Worm (Caenorhabditis elegans): Measurements from ENCODE around the gene glb-1.

DNA sequence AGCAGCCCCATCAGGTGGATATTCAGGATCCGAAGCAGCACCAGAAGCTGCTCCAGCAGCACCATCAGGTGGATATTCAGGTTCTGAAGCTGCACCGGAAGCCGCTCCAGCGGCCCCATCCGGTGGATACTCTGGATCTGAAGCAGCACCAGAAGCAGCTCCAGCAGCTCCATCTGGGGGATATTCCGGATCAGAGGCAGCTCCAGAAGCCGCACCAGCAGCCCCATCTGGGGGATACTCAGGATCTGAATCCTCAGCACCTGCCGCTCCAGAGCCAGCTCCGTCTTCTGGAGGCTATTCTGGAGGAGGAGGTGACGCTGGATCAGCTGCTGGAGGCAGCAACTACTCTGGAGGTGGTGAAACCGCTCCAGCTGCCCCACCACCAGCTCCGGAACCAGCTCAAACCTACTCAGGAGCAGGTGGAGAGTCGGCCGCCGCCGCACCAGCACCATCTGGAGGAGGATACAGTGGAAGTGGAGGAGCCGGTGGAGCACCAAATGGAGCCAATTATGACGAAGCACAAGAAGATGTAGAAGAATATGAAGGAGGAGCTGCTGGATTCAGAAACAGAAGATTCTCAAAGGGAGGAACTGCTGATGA is 41.7 kb upstream of the glb-1 start:
- no peak for TF ChIP-seq daf-12 (tag; optimal IDR thresholded peaks at IDR 0.05)
- TF ChIP-seq Y5F2A.4 (GFP tag; optimal IDR thresholded peaks at IDR 0.05), result no peak
